Fruit fly (Drosophila melanogaster): ENCODE data around the gene CG6834.
A peak's percentile ranks its signal among the peaks of the same experiment; 100 is the strongest.

CG6834 gene

dm6 chr3R:11655873-11656374, 32.0 kb downstream of the CG6834 start, which contains the start of gene CG42327 (continued):
- TF ChIP-seq ash1 (GFP tag; optimal IDR thresholded peaks at IDR 0.05) (peak; percentile 21), CG10543 (GFP tag; optimal IDR thresholded peaks at IDR 0.05) (peak; percentile 80), fd102C (GFP tag; optimal IDR thresholded peaks at IDR 0.05) (peak; percentile 73), CG8944 (GFP tag; optimal IDR thresholded peaks at IDR 0.05) (peak; percentile 81), Adf1 (GFP tag; IDR thresholded peaks at IDR 0.05) (peak; percentile 68), Side (GFP tag; optimal IDR thresholded peaks at IDR 0.05) (peak; percentile 79), Gsc (GFP tag; IDR thresholded peaks at IDR 0.05) (peak; percentile 67), CG3995 (GFP tag; optimal IDR thresholded peaks at IDR 0.05) (no peak), dati (GFP tag; IDR thresholded peaks at IDR 0.05) (peak; percentile 88), CG13894 (tag; optimal IDR thresholded peaks at IDR 0.05) (peak; percentile 65), ranshi (GFP tag; IDR thresholded peaks at IDR 0.05) (peak; percentile 91), vfl (GFP tag; optimal IDR thresholded peaks at IDR 0.05) (peak; percentile 73), E2f2 (GFP tag; IDR thresholded peaks at IDR 0.05) (peak; percentile 82), CG33213 (GFP tag; optimal IDR thresholded peaks at IDR 0.05) (peak; percentile 53), CG10209 (GFP tag; optimal IDR thresholded peaks at IDR 0.05) (peak; percentile 95), zen (tag; optimal IDR thresholded peaks at IDR 0.05) (peak; percentile 87), CG15514 (GFP tag; optimal IDR thresholded peaks at IDR 0.05) (peak; percentile 84), stwl (tag; optimal IDR thresholded peaks at IDR 0.05) (peak; percentile 38), CG2712 (tag; optimal IDR thresholded peaks at IDR 0.05) (peak; percentile 98), CG2202 (tag; optimal IDR thresholded peaks at IDR 0.05) (peak; percentile 93), CG11247 (GFP tag; IDR thresholded peaks at IDR 0.05) (peak; percentile 91), Oli (tag; optimal IDR thresholded peaks at IDR 0.05) (peak; percentile 95), amos (GFP tag; IDR thresholded peaks at IDR 0.05; ENCODE audit: partially characterized antibody) (peak; percentile 32; the same call in 1 of the 2 replicates), Vsx1 (GFP tag; optimal IDR thresholded peaks at IDR 0.05) (peak; percentile 91), croc (GFP tag; conservative IDR thresholded peaks at IDR 0.05) (peak; percentile 88), CG1832 (GFP tag; optimal IDR thresholded peaks at IDR 0.05) (no peak), CG3726 (GFP tag; IDR thresholded peaks at IDR 0.05) (peak; percentile 93), Rfx (GFP tag; IDR thresholded peaks at IDR 0.05) (peak; percentile 90), CG12071 (GFP tag; optimal IDR thresholded peaks at IDR 0.05) (peak; percentile 79), HLH3B (GFP tag; IDR thresholded peaks at IDR 0.05) (peak; percentile 96), CG18262 (tag; optimal IDR thresholded peaks at IDR 0.05) (peak; percentile 97), ERR (GFP tag; optimal IDR thresholded peaks at IDR 0.05) (peak; percentile 63), hkb (optimal IDR thresholded peaks at IDR 0.05) (no peak), hkb (GFP tag; IDR thresholded peaks at IDR 0.05) (peak; percentile 98), Chrac-16 (GFP tag; optimal IDR thresholded peaks at IDR 0.05) (peak; percentile 93), crp (GFP tag; optimal IDR thresholded peaks at IDR 0.05) (peak in 1 of 2 experiments; percentile 59), sima (GFP tag; optimal IDR thresholded peaks at IDR 0.05) (peak; percentile 16), BtbVII (GFP tag; optimal IDR thresholded peaks at IDR 0.05) (peak; percentile 93), CG14860 (GFP tag; IDR thresholded peaks at IDR 0.05; ENCODE audit: partially characterized antibody) (no peak), Blimp-1 (GFP tag; optimal IDR thresholded peaks at IDR 0.05) (peak; percentile 97), Hr78 (GFP tag; optimal IDR thresholded peaks at IDR 0.05) (peak in 1 of 2 experiments; percentile 83), YL-1 (GFP tag; optimal IDR thresholded peaks at IDR 0.05) (peak; percentile 68), Lpt (GFP tag; optimal IDR thresholded peaks at IDR 0.05) (no peak), MBD-R2 (GFP tag; IDR thresholded peaks at IDR 0.05) (peak; percentile 67), CG7928 (GFP tag; optimal IDR thresholded peaks at IDR 0.05) (peak; percentile 51), tin (GFP tag; optimal IDR thresholded peaks at IDR 0.05) (peak; percentile 94), hb (GFP tag; IDR thresholded peaks at IDR 0.05; ENCODE audit: partially characterized antibody) (no peak), Xbp1 (GFP tag; optimal IDR thresholded peaks at IDR 0.05) (peak; percentile 96), psq (GFP tag; optimal IDR thresholded peaks at IDR 0.05) (peak; percentile 87), pros (GFP tag; optimal IDR thresholded peaks at IDR 0.05) (no peak)
